Worm (Caenorhabditis elegans) whole organism, young adult: ENCODE results near the gene C34B4.3.

Experiments used
- B0035.1 ChIP-seq: sonication (generic microtip); optimal IDR thresholded peaks from 2 replicates; lab custom pipeline; 2016; ENCODE audit warnings: missing genetic modification characterization, mild to moderate bottlenecking, missing compliant biosample characterization, missing genotype, missing genetic modification reagents
- B0261.1 ChIP-seq: sonication (generic microtip); optimal IDR thresholded peaks from 2 replicates; lab custom pipeline; 2016; ENCODE audit warnings: mild to moderate bottlenecking, missing genetic modification characterization, moderate library complexity, missing compliant biosample characterization
- D2030.7 ChIP-seq: fragments of 200-800 bp; sonication (Bioruptor generic); IDR thresholded peaks from 2 replicates; pipeline ENCODE4 v1.3.6; 2022; ENCODE audit warnings: missing genetic modification reagents, missing genetic modification characterization, missing compliant biosample characterization
- F33H1.4 ChIP-seq: fragments of 200-800 bp; sonication (Bioruptor generic); IDR thresholded peaks from 2 replicates; pipeline ENCODE4 v1.3.6; 2022; ENCODE audit warnings: missing genetic modification reagents, missing genetic modification characterization, missing compliant biosample characterization
- F52B5.7 ChIP-seq: sonication (generic microtip); optimal IDR thresholded peaks from 2 replicates; lab custom pipeline; 2016; ENCODE audit warnings: mild to moderate bottlenecking, missing genetic modification characterization, missing compliant biosample characterization
- F57A8.1 ChIP-seq: fragments of 200-800 bp; sonication (Bioruptor generic); optimal IDR thresholded peaks from 2 replicates; lab custom pipeline; 2018; ENCODE audit warnings: mild to moderate bottlenecking, missing genetic modification characterization, moderate library complexity, missing compliant biosample characterization
- Y56A3A.18 ChIP-seq: fragments of 200-800 bp; sonication (Bioruptor generic); IDR thresholded peaks from 2 replicates; pipeline ENCODE4 v1.3.6; 2022; ENCODE audit warnings: missing genetic modification reagents, missing genetic modification characterization, missing compliant biosample characterization
- bed-2 ChIP-seq: fragments of 200-800 bp; sonication (Bioruptor generic); IDR thresholded peaks from 2 replicates; pipeline ENCODE4 v1.3.6; 2022; ENCODE audit warnings: missing genetic modification reagents, missing genetic modification characterization, missing compliant biosample characterization
- cebp-1 ChIP-seq, 2 experiments: fragments of 200-800 bp in 1 of 2; sonication (Bioruptor generic) in 1 of 2; sonication (generic microtip) in 1 of 2; IDR thresholded peaks in 1 of 2; optimal IDR thresholded peaks in 1 of 2; 2 replicates each; pipeline versions ENCODE4 v1.3.6 to Lab custom; 2017 to 2022; ENCODE audit warnings: missing compliant biosample characterization in 2 of 2, missing genetic modification characterization in 2 of 2, mild to moderate bottlenecking in 1 of 2, missing genetic modification reagents in 1 of 2, moderate library complexity in 1 of 2
- ceh-58 ChIP-seq: fragments of 200-800 bp; sonication (Bioruptor generic); IDR thresholded peaks from 2 replicates; pipeline ENCODE4 v1.3.6; 2022; ENCODE audit warnings: missing genetic modification characterization, missing compliant biosample characterization
- ceh-79 ChIP-seq: sonication (generic microtip); optimal IDR thresholded peaks from 2 replicates; lab custom pipeline; 2017; ENCODE audit warnings: mild to moderate bottlenecking, missing genetic modification characterization, missing compliant biosample characterization
- ceh-91 ChIP-seq: fragments of 200-800 bp; sonication (Bioruptor generic); IDR thresholded peaks from 2 replicates; pipeline ENCODE4 v1.3.6; 2022; ENCODE audit warnings: missing genetic modification reagents, missing genetic modification characterization, missing compliant biosample characterization
- egl-18 ChIP-seq: fragments of 200-800 bp; sonication (Bioruptor generic); IDR thresholded peaks from 2 replicates; pipeline ENCODE4 v1.3.6; 2022; ENCODE audit warnings: missing genetic modification reagents, missing genetic modification characterization, missing compliant biosample characterization
- let-526 ChIP-seq: fragments of 200-800 bp; sonication (Bioruptor generic); IDR thresholded peaks from 2 replicates; pipeline ENCODE4 v1.3.6; 2022; ENCODE audit warnings: missing genetic modification reagents, missing genetic modification characterization, missing compliant biosample characterization
- let-607 ChIP-seq, 2 experiments: fragments of 200-800 bp in 1 of 2; sonication (Bioruptor generic) in 1 of 2; sonication (generic microtip) in 1 of 2; optimal IDR thresholded peaks; 2 replicates each; lab custom pipeline; 2016 to 2018; ENCODE audit warnings: mild to moderate bottlenecking in 2 of 2, missing compliant biosample characterization in 2 of 2, missing genetic modification characterization in 2 of 2, moderate library complexity in 2 of 2, missing genotype in 1 of 2
- lsl-1 ChIP-seq: fragments of 200-800 bp; sonication (Bioruptor generic); optimal IDR thresholded peaks from 2 replicates; lab custom pipeline; 2018; ENCODE audit warnings: mild to moderate bottlenecking, missing genetic modification characterization, moderate library complexity, missing compliant biosample characterization
- madf-10 ChIP-seq: sonication (generic microtip); optimal IDR thresholded peaks from 2 replicates; lab custom pipeline; 2016; ENCODE audit warnings: mild to moderate bottlenecking, missing genetic modification characterization, missing compliant biosample characterization
- mcd-1 ChIP-seq: fragments of 200-800 bp; sonication (Bioruptor generic); IDR thresholded peaks from 2 replicates; pipeline ENCODE4 v1.3.6; 2022; ENCODE audit warnings: missing genetic modification reagents, missing genetic modification characterization, missing compliant biosample characterization
- mel-28 ChIP-seq: sonication (generic microtip); optimal IDR thresholded peaks from 2 replicates; lab custom pipeline; 2016; ENCODE audit warnings: borderline replicate concordance, mild to moderate bottlenecking, missing genetic modification characterization, missing compliant biosample characterization
- nfya-1 ChIP-seq: sonication (generic microtip); optimal IDR thresholded peaks from 2 replicates; lab custom pipeline; 2017; ENCODE audit warnings: antibody characterized with exemption, missing compliant biosample characterization, missing genetic modification characterization, borderline replicate concordance; ENCODE audit not compliant: insufficient read depth
- nfya-2 ChIP-seq: fragments of 200-800 bp; sonication (Bioruptor generic); IDR thresholded peaks from 2 replicates; pipeline ENCODE4 v1.3.6; 2022; ENCODE audit warnings: missing genetic modification reagents, missing genetic modification characterization, missing compliant biosample characterization
- nhr-179 ChIP-seq: sonication (generic microtip); optimal IDR thresholded peaks from 2 replicates; lab custom pipeline; 2016; ENCODE audit warnings: mild to moderate bottlenecking, missing genetic modification characterization, missing compliant biosample characterization
- nhr-27 ChIP-seq: fragments of 200-800 bp; sonication (Bioruptor generic); optimal IDR thresholded peaks from 2 replicates; lab custom pipeline; 2018; ENCODE audit warnings: mild to moderate bottlenecking, missing genetic modification characterization, moderate library complexity, missing compliant biosample characterization
- rcor-1 ChIP-seq: fragments of 200-800 bp; sonication (Bioruptor generic); IDR thresholded peaks from 2 replicates; pipeline ENCODE4 v1.3.6; 2022; ENCODE audit warnings: missing genetic modification reagents, missing genetic modification characterization, missing compliant biosample characterization
- sdz-38 ChIP-seq: sonication (generic microtip); optimal IDR thresholded peaks from 2 replicates; lab custom pipeline; 2016; ENCODE audit warnings: missing genotype, missing genetic modification characterization, missing compliant biosample characterization
- sea-2 ChIP-seq: fragments of 200-800 bp; sonication (Bioruptor generic); IDR thresholded peaks from 2 replicates; pipeline ENCODE4 v1.3.6; 2022; ENCODE audit warnings: missing genetic modification characterization, missing compliant biosample characterization
- snpc-1.1 ChIP-seq: sonication (generic microtip); optimal IDR thresholded peaks from 2 replicates; lab custom pipeline; 2017; ENCODE audit warnings: missing genetic modification characterization, mild to moderate bottlenecking, missing compliant biosample characterization, antibody characterized with exemption, moderate library complexity, missing genotype, missing genetic modification reagents; ENCODE audit not compliant: insufficient read depth
- sptf-2 ChIP-seq: fragments of 200-800 bp; sonication (Bioruptor generic); optimal IDR thresholded peaks from 2 replicates; lab custom pipeline; 2018; ENCODE audit warnings: mild to moderate bottlenecking, missing genetic modification characterization, missing compliant biosample characterization
- unc-130 ChIP-seq: sonication (generic microtip); optimal IDR thresholded peaks from 2 replicates; lab custom pipeline; 2016; ENCODE audit warnings: missing genetic modification reagents, missing genetic modification characterization, missing compliant biosample characterization
- zfh-2 ChIP-seq: fragments of 200-800 bp; sonication (Bioruptor generic); conservative IDR thresholded peaks from 2 replicates; pipeline ENCODE4 v1.3.6; 2022; ENCODE audit warnings: missing genetic modification reagents, missing genetic modification characterization, missing compliant biosample characterization
- ztf-22 ChIP-seq: fragments of 200-800 bp; sonication (Bioruptor generic); optimal IDR thresholded peaks from 2 replicates; lab custom pipeline; 2018; ENCODE audit warnings: mild to moderate bottlenecking, missing genetic modification characterization, moderate library complexity, missing compliant biosample characterization
- ztf-28 ChIP-seq: fragments of 200-800 bp; sonication (Bioruptor generic); IDR thresholded peaks from 2 replicates; pipeline ENCODE4 v1.3.6; 2022; ENCODE audit warnings: missing genetic modification reagents, missing genetic modification characterization, missing compliant biosample characterization
- ztf-3 ChIP-seq: fragments of 200-800 bp; sonication (Bioruptor generic); optimal IDR thresholded peaks from 2 replicates; lab custom pipeline; 2018; ENCODE audit warnings: mild to moderate bottlenecking, missing genetic modification characterization, missing compliant biosample characterization

C34B4.3 gene

DNA sequence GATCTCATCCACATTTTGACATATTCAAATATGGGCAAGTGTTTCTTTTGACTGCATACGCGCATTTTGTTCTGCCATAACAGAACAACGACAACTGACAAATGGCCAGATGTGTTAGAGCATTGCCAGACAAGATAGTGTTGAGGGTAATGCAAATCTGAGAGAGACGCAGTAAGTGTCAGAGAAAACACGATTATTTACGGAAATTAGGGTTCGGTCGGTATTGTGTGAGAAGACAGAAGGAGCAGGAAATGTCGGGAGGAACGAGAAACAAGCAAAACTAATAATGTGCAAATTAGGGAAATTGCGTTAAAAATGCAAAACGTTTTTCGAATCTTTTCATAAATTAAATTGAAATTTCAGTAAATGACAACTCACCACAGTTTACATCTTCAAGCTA, 46.5 kb downstream of the C34B4.3 start:
- TF ChIP-seq mcd-1 (GFP tag; lab: Robert Waterston, UW) (no peak), F33H1.4 (GFP tag; lab: Robert Waterston, UW) (no peak), D2030.7 (no peak), ztf-28 (GFP tag; lab: Robert Waterston, UW) (no peak), nfya-1 (tag; lab: Kevin White, UChicago) (no peak), snpc-1.1 (no peak), F57A8.1 (GFP tag; lab: Kevin White, UChicago) (no peak), madf-10 (tag; lab: Kevin White, UChicago) (no peak), ceh-58 (no peak), F52B5.7 (tag; lab: Kevin White, UChicago) (no peak)

DNA sequence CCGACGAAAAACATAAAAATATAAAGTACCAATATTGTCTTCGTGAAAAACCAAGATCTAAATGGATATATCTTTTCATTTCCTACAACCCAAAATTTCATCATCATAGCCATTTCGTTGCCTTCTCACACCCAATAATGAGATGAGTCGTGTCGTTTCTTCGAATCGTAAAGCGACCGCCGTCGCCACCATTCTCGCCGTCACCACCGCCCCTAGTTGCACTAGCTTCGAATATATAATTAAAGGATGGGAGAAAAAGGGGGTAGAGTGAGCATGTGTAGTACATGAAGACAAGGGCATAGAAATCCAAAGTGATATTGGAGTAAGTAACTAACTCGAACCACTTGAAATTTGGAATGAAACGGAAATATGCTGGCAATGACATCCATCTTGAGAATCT, 48.7 kb downstream of the C34B4.3 start:
- TF ChIP-seq Y56A3A.18 (GFP tag; lab: Robert Waterston, UW) (no peak), ztf-22 (GFP tag; lab: Kevin White, UChicago) (no peak), mel-28 (tag; lab: Kevin White, UChicago) (no peak), let-526 (no peak), let-607 (tag; optimal IDR thresholded peaks at IDR 0.05; lab: Kevin White, UChicago) (no peak), nhr-179 (no peak)

DNA sequence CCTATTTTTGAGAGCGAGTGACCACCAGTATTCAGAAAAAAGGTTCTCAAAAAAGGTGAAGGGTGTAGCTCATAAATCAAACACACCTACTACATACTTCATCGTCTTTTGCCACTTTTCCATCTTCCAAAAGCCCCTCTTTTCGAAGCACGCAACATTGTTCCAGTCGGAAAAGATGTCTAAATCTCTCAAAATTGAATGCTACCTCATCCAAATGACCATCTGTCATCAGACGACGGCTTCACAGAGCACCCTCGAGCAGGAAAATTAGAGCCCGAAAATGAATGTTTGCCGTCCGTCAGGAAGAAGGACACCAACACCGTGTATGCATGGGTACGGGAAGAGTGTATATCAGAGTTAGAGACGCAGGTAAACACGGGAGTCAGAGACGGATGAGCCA, 49.4 kb downstream of the C34B4.3 start:
- no peak for TF ChIP-seq rcor-1 (GFP tag; lab: Robert Waterston, UW)
- TF ChIP-seq let-607 (tag; optimal IDR thresholded peaks at IDR 0.05; lab: Kevin White, UChicago): no peak
- TF ChIP-seq bed-2: no peak
- no peak for TF ChIP-seq ztf-22 (GFP tag; lab: Kevin White, UChicago)
- no peak for TF ChIP-seq B0035.1

DNA sequence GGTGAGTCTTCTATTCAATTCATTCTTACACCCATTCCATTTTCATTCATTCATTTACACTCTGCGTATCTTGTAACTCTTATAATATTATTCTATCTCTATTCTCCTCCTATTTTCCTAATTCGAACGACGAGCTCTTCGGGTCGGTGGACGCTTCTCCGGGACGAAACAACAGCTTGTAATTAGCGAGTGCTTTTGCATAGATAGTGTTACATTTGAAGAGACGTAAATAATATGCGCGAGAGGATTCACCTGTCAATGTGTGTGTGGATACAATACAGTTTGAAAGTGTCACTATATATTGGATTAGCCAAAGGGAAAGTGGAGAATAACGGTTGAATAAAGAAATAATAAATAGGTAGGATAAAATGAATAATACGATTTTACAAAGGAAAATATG, 50.3 kb downstream of the C34B4.3 start:
- no peak for TF ChIP-seq sdz-38 (tag; lab: Kevin White, UChicago)
- TF ChIP-seq sptf-2 (GFP tag; lab: Kevin White, UChicago): no peak
- TF ChIP-seq unc-130 (GFP tag; lab: Kevin White, UChicago): no peak
- TF ChIP-seq nhr-27 (tag; lab: Kevin White, UChicago): no peak
- TF ChIP-seq lsl-1 (GFP tag; lab: Kevin White, UChicago): no peak
- TF ChIP-seq ceh-91: no peak
- TF ChIP-seq mcd-1 (GFP tag; lab: Robert Waterston, UW): no peak
- TF ChIP-seq zfh-2 (GFP tag; lab: Robert Waterston, UW): no peak
- no peak for TF ChIP-seq egl-18 (GFP tag; lab: Robert Waterston, UW)
- no peak for TF ChIP-seq B0261.1
- TF ChIP-seq nfya-2 (GFP tag; lab: Robert Waterston, UW): no peak
- no peak for TF ChIP-seq cebp-1 (GFP tag; IDR thresholded peaks at IDR 0.05; lab: Robert Waterston, UW)
- TF ChIP-seq cebp-1 (tag; optimal IDR thresholded peaks at IDR 0.05; lab: Kevin White, UChicago): no peak
- no peak for TF ChIP-seq ztf-3
- no peak for TF ChIP-seq ceh-79 (tag; lab: Kevin White, UChicago)
- no peak for TF ChIP-seq B0035.1
- no peak for TF ChIP-seq sea-2 (GFP tag; lab: Robert Waterston, UW)
- TF ChIP-seq, all 124 proteins: peak for 0
